Fruit fly (Drosophila melanogaster): ENCODE data around the gene squ.

squ gene

dm6 chr2L:16689800-16690618 is 10.2 kb downstream of the squ start (continued):
- TF ChIP-seq pho (GFP tag; optimal IDR thresholded peaks at IDR 0.05) (peak; percentile 46), CG14710 (tag; optimal IDR thresholded peaks at IDR 0.05) (no peak), Adf1 (GFP tag; IDR thresholded peaks at IDR 0.05) (no peak), CG8089 (GFP tag; optimal IDR thresholded peaks at IDR 0.05) (no peak), D (optimal IDR thresholded peaks at IDR 0.05) (no peak), D (GFP tag; optimal IDR thresholded peaks at IDR 0.05) (no peak), so (GFP tag; IDR thresholded peaks at IDR 0.05) (no peak), scrt (GFP tag; optimal IDR thresholded peaks at IDR 0.05) (peak; percentile 99), Max (GFP tag; optimal IDR thresholded peaks at IDR 0.05) (no peak), tin (GFP tag; optimal IDR thresholded peaks at IDR 0.05) (no peak), CG10209 (GFP tag; optimal IDR thresholded peaks at IDR 0.05) (peak; percentile 10), sna (GFP tag; IDR thresholded peaks at IDR 0.05; ENCODE audit: partially characterized antibody) (no peak), prd (optimal IDR thresholded peaks at IDR 0.05) (no peak), prd (GFP tag; IDR thresholded peaks at IDR 0.05) (no peak), CG32532 (GFP tag; IDR thresholded peaks at IDR 0.05) (no peak), CG18011 (GFP tag; optimal IDR thresholded peaks at IDR 0.05) (peak; percentile 3), Xbp1 (GFP tag; optimal IDR thresholded peaks at IDR 0.05) (peak; percentile 10), CG6689 (GFP tag; IDR thresholded peaks at IDR 0.05) (no peak), CG2875 (GFP tag; optimal IDR thresholded peaks at IDR 0.05) (no peak), YL-1 (GFP tag; optimal IDR thresholded peaks at IDR 0.05) (no peak), Hr51 (GFP tag; optimal IDR thresholded peaks at IDR 0.05) (peak in 1 of 2 experiments; percentile 47), CG11456 (GFP tag; IDR thresholded peaks at IDR 0.05) (no peak), lbe (GFP tag; optimal IDR thresholded peaks at IDR 0.05) (no peak), Neu2 (GFP tag; optimal IDR thresholded peaks at IDR 0.05; ENCODE audit: borderline replicate concordance) (no peak), cas (GFP tag; IDR thresholded peaks at IDR 0.05) (no peak), CG15269 (tag; optimal IDR thresholded peaks at IDR 0.05) (peak; percentile 20), CG5245 (GFP tag; optimal IDR thresholded peaks at IDR 0.05) (no peak), CG7786 (GFP tag; optimal IDR thresholded peaks at IDR 0.05) (peak; percentile 19), Camta (GFP tag; optimal IDR thresholded peaks at IDR 0.05) (no peak), CG13287 (GFP tag; IDR thresholded peaks at IDR 0.05; ENCODE audit: partially characterized antibody) (0 out of 2 replicates have a peak, but pooled peaks have one; percentile 11), Dad (GFP tag; optimal IDR thresholded peaks at IDR 0.05) (no peak), yki (optimal IDR thresholded peaks at IDR 0.05) (no peak), CG16863 (GFP tag; optimal IDR thresholded peaks at IDR 0.05) (no peak), Bteb2 (GFP tag; optimal IDR thresholded peaks at IDR 0.05) (no peak), CG10321 (GFP tag; IDR thresholded peaks at IDR 0.05) (no peak), Jarid2 (GFP tag; optimal IDR thresholded peaks at IDR 0.05) (no peak), Bgb (GFP tag; IDR thresholded peaks at IDR 0.05; ENCODE audit: partially characterized antibody) (no peak), Awh (GFP tag; IDR thresholded peaks at IDR 0.05) (no peak), sens-2 (GFP tag; IDR thresholded peaks at IDR 0.05) (no peak), CG6272 (GFP tag; IDR thresholded peaks at IDR 0.05) (no peak), nau (GFP tag; optimal IDR thresholded peaks at IDR 0.05) (no peak), CG13123 (GFP tag; optimal IDR thresholded peaks at IDR 0.05) (no peak), Sox100B (GFP tag; optimal IDR thresholded peaks at IDR 0.05) (no peak), CG11504 (tag; optimal IDR thresholded peaks at IDR 0.05) (peak; percentile 57), D19B (GFP tag; optimal IDR thresholded peaks at IDR 0.05) (no peak), ewg (GFP tag; optimal IDR thresholded peaks at IDR 0.05) (peak; percentile 84), CG7963 (GFP tag; IDR thresholded peaks at IDR 0.05; ENCODE audit: partially characterized antibody) (no peak), Oaz (GFP tag; IDR thresholded peaks at IDR 0.05) (no peak), shn (GFP tag; optimal IDR thresholded peaks at IDR 0.05) (no peak), NC2α (GFP tag; optimal IDR thresholded peaks at IDR 0.05) (no peak)

Measured in whole organism, embryonic.